Worm (Caenorhabditis elegans): ENCODE results near the gene mre-11.

Gene mre-11

ce11 chrV:10713704-10714239 is 22.9 kb downstream of the mre-11 start:
- TF ChIP-seq lin-32 (GFP tag; optimal IDR thresholded peaks at IDR 0.05) (no peak), M03D4.4 (tag; optimal IDR thresholded peaks at IDR 0.05) (no peak), drap-1 (GFP tag; optimal IDR thresholded peaks at IDR 0.05) (no peak), elt-3 (tag; optimal IDR thresholded peaks at IDR 0.05) (no peak), nhr-237 (tag; optimal IDR thresholded peaks at IDR 0.05) (no peak), elt-1 (tag; optimal IDR thresholded peaks at IDR 0.05; ENCODE audit: borderline replicate concordance, insufficient read depth) (no peak), nhr-12 (tag; optimal IDR thresholded peaks at IDR 0.05) (no peak), lsy-2 (tag; optimal IDR thresholded peaks at IDR 0.05) (no peak), blmp-1 (tag; optimal IDR thresholded peaks at IDR 0.05) (no peak), zip-8 (tag; optimal IDR thresholded peaks at IDR 0.05) (no peak), flh-1 (GFP tag; optimal IDR thresholded peaks at IDR 0.05) (no peak), unc-39 (tag; optimal IDR thresholded peaks at IDR 0.05) (no peak), unc-62 (GFP tag; optimal IDR thresholded peaks at IDR 0.05) (no peak), mls-2 (tag; optimal IDR thresholded peaks at IDR 0.05) (no peak)

- TF ChIP-seq mls-2 (tag; optimal IDR thresholded peaks at IDR 0.05) (no peak), nhr-76 (tag; optimal IDR thresholded peaks at IDR 0.05) (no peak), nhr-2 (tag; optimal IDR thresholded peaks at IDR 0.05) (no peak), nhr-28 (tag; optimal IDR thresholded peaks at IDR 0.05) (no peak), lin-13 (tag; optimal IDR thresholded peaks at IDR 0.05) (no peak), lin-32 (GFP tag; optimal IDR thresholded peaks at IDR 0.05) (no peak), ceh-43 (GFP tag; optimal IDR thresholded peaks at IDR 0.05) (no peak), lsy-2 (tag; optimal IDR thresholded peaks at IDR 0.05) (no peak), ces-1 (GFP tag; optimal IDR thresholded peaks at IDR 0.05) (no peak), unc-39 (tag; optimal IDR thresholded peaks at IDR 0.05) (no peak), M03D4.4 (tag; optimal IDR thresholded peaks at IDR 0.05) (no peak), mab-5 (tag; optimal IDR thresholded peaks at IDR 0.05) (no peak), ceh-83 (GFP tag; optimal IDR thresholded peaks at IDR 0.05) (no peak), ham-2 (GFP tag; optimal IDR thresholded peaks at IDR 0.05) (no peak)
Observed at ce11 chrV:10712608-10712900, 24.1 kb downstream of the mre-11 start.

- peak; percentile 16 for TF ChIP-seq unc-120 (tag; optimal IDR thresholded peaks at IDR 0.05; ENCODE audit: poor library complexity, severe bottlenecking)
- no peak for TF ChIP-seq mep-1 (tag; optimal IDR thresholded peaks at IDR 0.05)
Observed at ce11 chrV:10711829-10712607, 24.6 kb downstream of the mre-11 start.

- TF ChIP-seq lsy-2 (tag; optimal IDR thresholded peaks at IDR 0.05): no peak
- TF ChIP-seq nhr-2 (tag; optimal IDR thresholded peaks at IDR 0.05): no peak
- TF ChIP-seq mls-2 (tag; optimal IDR thresholded peaks at IDR 0.05): no peak
- TF ChIP-seq cnd-1 (tag; optimal IDR thresholded peaks at IDR 0.05): no peak
- TF ChIP-seq lin-32 (GFP tag; optimal IDR thresholded peaks at IDR 0.05): no peak
- no peak for TF ChIP-seq tbx-8 (GFP tag; optimal IDR thresholded peaks at IDR 0.05)
- TF ChIP-seq unc-62 (GFP tag; optimal IDR thresholded peaks at IDR 0.05): no peak
- TF ChIP-seq ceh-39 (tag; optimal IDR thresholded peaks at IDR 0.05): no peak
- no peak for TF ChIP-seq ces-1 (GFP tag; optimal IDR thresholded peaks at IDR 0.05)
- no peak for TF ChIP-seq ceh-83 (GFP tag; optimal IDR thresholded peaks at IDR 0.05)
Observed at ce11 chrV:10711004-10711403, 25.7 kb downstream of the mre-11 start.

ce11 chrV:10709385-10709784 is 27.3 kb downstream of the mre-11 start:
- TF ChIP-seq snpc-4 (tag; optimal IDR thresholded peaks at IDR 0.05): no peak
- TF ChIP-seq elt-1 (tag; optimal IDR thresholded peaks at IDR 0.05; ENCODE audit: borderline replicate concordance, insufficient read depth): no peak
- no peak for TF ChIP-seq lin-32 (GFP tag; optimal IDR thresholded peaks at IDR 0.05)
- no peak for TF ChIP-seq nhr-2 (tag; optimal IDR thresholded peaks at IDR 0.05)
- no peak for TF ChIP-seq zip-8 (tag; optimal IDR thresholded peaks at IDR 0.05)
- no peak for TF ChIP-seq pha-4 (tag; optimal IDR thresholded peaks at IDR 0.05)
- no peak for TF ChIP-seq bed-3 (GFP tag; optimal IDR thresholded peaks at IDR 0.05)
- TF ChIP-seq nhr-76 (tag; optimal IDR thresholded peaks at IDR 0.05): no peak
- TF ChIP-seq unc-62 (GFP tag; optimal IDR thresholded peaks at IDR 0.05): no peak
- no peak for TF ChIP-seq lsy-2 (tag; optimal IDR thresholded peaks at IDR 0.05)
- no peak for TF ChIP-seq lin-13 (tag; optimal IDR thresholded peaks at IDR 0.05)
- TF ChIP-seq drap-1 (GFP tag; optimal IDR thresholded peaks at IDR 0.05): no peak
- no peak for TF ChIP-seq ceh-43 (GFP tag; optimal IDR thresholded peaks at IDR 0.05)
- no peak for TF ChIP-seq ceh-83 (GFP tag; optimal IDR thresholded peaks at IDR 0.05)
- TF ChIP-seq ham-2 (GFP tag; optimal IDR thresholded peaks at IDR 0.05): no peak
- no peak for TF ChIP-seq nhr-237 (tag; optimal IDR thresholded peaks at IDR 0.05)
- TF ChIP-seq mab-5 (tag; optimal IDR thresholded peaks at IDR 0.05): no peak
- no peak for TF ChIP-seq M03D4.4 (tag; optimal IDR thresholded peaks at IDR 0.05)
